Worm (Caenorhabditis elegans): Measurements from ENCODE around the gene Y80D3A.8.

Gene Y80D3A.8

ce11 chrV:18937578-18937977 lies 2.9 kb upstream of the Y80D3A.8 start:
- TF ChIP-seq lin-11 (tag; optimal IDR thresholded peaks at IDR 0.05): no peak
- no peak for TF ChIP-seq sma-3 (GFP tag; optimal IDR thresholded peaks at IDR 0.05)
- no peak for TF ChIP-seq nhr-6 (tag; optimal IDR thresholded peaks at IDR 0.05)
- TF ChIP-seq nhr-11 (tag; optimal IDR thresholded peaks at IDR 0.05): no peak
- no peak for TF ChIP-seq ztf-4 (tag; optimal IDR thresholded peaks at IDR 0.05)
- no peak for TF ChIP-seq elt-3 (tag; optimal IDR thresholded peaks at IDR 0.05)
- no peak for TF ChIP-seq mab-5 (tag; optimal IDR thresholded peaks at IDR 0.05)
- TF ChIP-seq nhr-12 (tag; optimal IDR thresholded peaks at IDR 0.05): no peak
- TF ChIP-seq C34F6.9 (tag; optimal IDR thresholded peaks at IDR 0.05): no peak
- no peak for TF ChIP-seq mdl-1 (tag; optimal IDR thresholded peaks at IDR 0.05)
- no peak for TF ChIP-seq lin-13 (GFP tag; optimal IDR thresholded peaks at IDR 0.05)
- TF ChIP-seq nhr-21 (tag; optimal IDR thresholded peaks at IDR 0.05): no peak
- TF ChIP-seq ztf-11 (tag; optimal IDR thresholded peaks at IDR 0.05): no peak
- TF ChIP-seq ZK546.5 (tag; optimal IDR thresholded peaks at IDR 0.05): no peak
- TF ChIP-seq aly-2 (tag; optimal IDR thresholded peaks at IDR 0.05): no peak

DNA sequence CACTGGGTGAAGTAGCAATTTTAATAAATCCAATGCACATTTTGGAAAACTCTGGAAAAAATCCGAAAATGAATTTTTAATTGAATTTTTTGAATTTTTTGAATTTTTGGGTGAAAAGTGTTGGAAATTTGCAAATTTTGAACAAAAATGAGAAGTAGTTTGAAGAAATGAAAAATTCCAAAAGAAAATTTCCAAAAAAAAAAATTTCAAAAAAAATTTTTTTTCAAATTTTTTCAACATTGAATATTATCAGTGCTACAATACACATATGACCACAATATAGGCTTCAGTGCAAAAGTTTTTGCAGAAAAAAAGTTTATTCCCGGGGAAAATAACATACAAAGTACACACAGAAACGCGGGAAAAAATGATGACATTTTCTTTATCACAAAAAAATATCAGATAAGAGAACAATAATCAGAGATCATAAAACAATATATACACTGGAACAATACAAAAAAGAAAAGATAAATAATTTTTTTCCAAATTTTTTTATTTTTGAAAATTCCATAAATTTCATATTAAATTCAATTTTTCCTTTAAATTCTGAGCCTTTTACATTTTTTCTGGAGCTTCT lies 16.9 kb downstream of the Y80D3A.8 start, which contains the start of gene hrg-10:
hrg-10 (minus strand) TSS at position 51 of the 577 bp plus-strand sequence.
- no peak for TF ChIP-seq peb-1 (tag; optimal IDR thresholded peaks at IDR 0.05)
- no peak for TF ChIP-seq nhr-21 (tag; optimal IDR thresholded peaks at IDR 0.05)
- no peak for TF ChIP-seq lsy-2 (tag; optimal IDR thresholded peaks at IDR 0.05)
- TF ChIP-seq ztf-4 (tag; optimal IDR thresholded peaks at IDR 0.05): no peak
- peak; percentile 15 for TF ChIP-seq skn-1 (tag; optimal IDR thresholded peaks at IDR 0.05)
- no peak for TF ChIP-seq dmd-4 (tag; optimal IDR thresholded peaks at IDR 0.05)
- TF ChIP-seq fos-1 (tag; optimal IDR thresholded peaks at IDR 0.05): peak; percentile 12
- no peak for TF ChIP-seq F13H6.1 (tag; optimal IDR thresholded peaks at IDR 0.05)
- TF ChIP-seq unc-55 (GFP tag; optimal IDR thresholded peaks at IDR 0.05): no peak
- no peak for TF ChIP-seq aly-2 (tag; optimal IDR thresholded peaks at IDR 0.05)
- TF ChIP-seq lin-39 (tag; optimal IDR thresholded peaks at IDR 0.05): no peak
- TF ChIP-seq nhr-23 (tag; optimal IDR thresholded peaks at IDR 0.05): no peak

DNA sequence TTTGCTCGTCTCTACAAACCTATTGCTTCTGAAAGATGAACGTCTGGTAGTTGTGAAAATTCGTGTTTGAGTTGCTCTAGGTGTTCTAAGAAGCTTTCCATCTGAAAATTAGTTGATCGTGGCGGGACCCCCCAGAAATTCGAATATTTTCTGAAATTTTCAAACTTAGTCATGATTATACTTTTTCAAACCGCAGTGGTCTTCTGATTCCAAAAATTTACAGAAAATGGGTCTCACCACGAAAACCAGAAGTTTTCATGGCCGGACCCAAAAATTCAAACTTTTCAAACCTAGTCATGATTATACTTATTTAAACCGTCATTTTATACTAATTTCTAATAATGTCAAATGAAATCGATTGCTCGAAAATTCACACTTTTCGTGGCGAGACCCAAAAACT lies 19.6 kb downstream of the Y80D3A.8 start, which contains the start of gene ztf-20:
ztf-20 (minus strand) TSS at position 101 of the 400 bp plus-strand sequence.
- TF ChIP-seq ztf-1 (GFP tag; conservative IDR thresholded peaks at IDR 0.05): no peak
- no peak for TF ChIP-seq unc-62 (GFP tag; optimal IDR thresholded peaks at IDR 0.05)
- no peak for TF ChIP-seq nhr-77 (tag; optimal IDR thresholded peaks at IDR 0.05)
- no peak for TF ChIP-seq egl-27 (tag; optimal IDR thresholded peaks at IDR 0.05)
- TF ChIP-seq C34F6.9 (tag; optimal IDR thresholded peaks at IDR 0.05): no peak
- no peak for TF ChIP-seq crh-2 (tag; optimal IDR thresholded peaks at IDR 0.05)
- TF ChIP-seq blmp-1 (tag; optimal IDR thresholded peaks at IDR 0.05; ENCODE audit: insufficient read depth): no peak
- TF ChIP-seq nhr-25 (tag; optimal IDR thresholded peaks at IDR 0.05): no peak
- TF ChIP-seq R02D3.7 (tag; optimal IDR thresholded peaks at IDR 0.05): no peak
- no peak for TF ChIP-seq Y55F3AM.14 (GFP tag; optimal IDR thresholded peaks at IDR 0.05)
- TF ChIP-seq mdl-1 (tag; optimal IDR thresholded peaks at IDR 0.05): no peak
- TF ChIP-seq nhr-21 (tag; optimal IDR thresholded peaks at IDR 0.05): no peak
- TF ChIP-seq alr-1 (tag; optimal IDR thresholded peaks at IDR 0.05): no peak

DNA sequence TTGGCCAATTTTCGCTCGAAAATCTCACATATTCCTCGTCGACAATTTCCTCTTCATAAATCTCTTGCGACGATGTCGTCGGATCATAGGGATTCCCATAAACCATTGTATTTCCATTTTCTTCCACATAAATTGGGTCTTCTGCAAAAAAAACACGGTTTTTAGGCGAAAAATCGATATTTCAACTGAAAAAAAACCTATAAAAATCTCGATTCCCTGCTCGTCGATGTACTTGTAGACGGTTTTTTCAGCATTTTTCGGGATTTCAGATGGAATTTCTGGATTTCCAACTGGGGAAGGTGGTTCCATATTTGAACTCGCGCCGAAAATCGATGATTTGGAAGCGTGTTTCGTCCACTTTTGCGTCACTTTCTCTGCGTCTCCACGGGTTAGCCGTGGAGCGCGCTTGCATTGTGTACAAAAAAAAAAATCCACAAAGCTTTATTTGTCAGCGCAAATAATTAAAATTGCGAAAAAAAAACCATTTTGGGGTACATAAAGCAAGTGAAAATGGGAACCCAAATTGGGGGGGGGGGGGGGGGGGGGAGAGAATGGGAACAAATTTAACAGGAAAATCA lies 27.1 kb downstream of the Y80D3A.8 start, which contains the start of gene Y39B6A.43:
Y39B6A.43 (minus strand) TSS at position 351 of the 578 bp plus-strand sequence.
- TF ChIP-seq sma-9 (GFP tag; optimal IDR thresholded peaks at IDR 0.05): peak; percentile 93
- TF ChIP-seq sma-9 (tag; optimal IDR thresholded peaks at IDR 0.05): no peak
- TF ChIP-seq nhr-11 (tag; optimal IDR thresholded peaks at IDR 0.05): no peak
- peak; percentile 94 for TF ChIP-seq sem-4 (tag; optimal IDR thresholded peaks at IDR 0.05)
- TF ChIP-seq ztf-1 (GFP tag; conservative IDR thresholded peaks at IDR 0.05): no peak
- peak; percentile 91 for TF ChIP-seq C34F6.9 (tag; optimal IDR thresholded peaks at IDR 0.05)
- TF ChIP-seq lsy-2 (tag; optimal IDR thresholded peaks at IDR 0.05): peak; percentile 94 to 97
- peak; percentile 81 for TF ChIP-seq ztf-4 (tag; optimal IDR thresholded peaks at IDR 0.05)
- no peak for TF ChIP-seq alr-1 (tag; optimal IDR thresholded peaks at IDR 0.05)
- peak; percentile 93 for TF ChIP-seq ceh-82 (tag; optimal IDR thresholded peaks at IDR 0.05)
- no peak for TF ChIP-seq dmd-4 (tag; optimal IDR thresholded peaks at IDR 0.05)
- TF ChIP-seq ztf-11 (tag; optimal IDR thresholded peaks at IDR 0.05): no peak
- no peak for TF ChIP-seq elt-3 (tag; optimal IDR thresholded peaks at IDR 0.05)
- TF ChIP-seq nhr-237 (tag; optimal IDR thresholded peaks at IDR 0.05): peak; percentile 86
- TF ChIP-seq aly-2 (tag; optimal IDR thresholded peaks at IDR 0.05): no peak
- TF ChIP-seq zag-1 (tag; optimal IDR thresholded peaks at IDR 0.05): peak; percentile 90
- peak; percentile 99 for TF ChIP-seq lin-13 (GFP tag; optimal IDR thresholded peaks at IDR 0.05)
- TF ChIP-seq R02D3.7 (tag; optimal IDR thresholded peaks at IDR 0.05): peak; percentile 79
- TF ChIP-seq unc-55 (GFP tag; optimal IDR thresholded peaks at IDR 0.05): peak; percentile 99
- TF ChIP-seq nhr-6 (tag; optimal IDR thresholded peaks at IDR 0.05): peak; percentile 91
- TF ChIP-seq nhr-77 (tag; optimal IDR thresholded peaks at IDR 0.05): peak; percentile 90
- TF ChIP-seq Y55F3AM.14 (GFP tag; optimal IDR thresholded peaks at IDR 0.05): peak; percentile 93
- no peak for TF ChIP-seq nhr-23 (tag; optimal IDR thresholded peaks at IDR 0.05)
- TF ChIP-seq blmp-1 (tag; optimal IDR thresholded peaks at IDR 0.05; ENCODE audit: insufficient read depth): peak; percentile 67
- peak; percentile 93 for TF ChIP-seq lin-11 (tag; optimal IDR thresholded peaks at IDR 0.05)
- TF ChIP-seq F13H6.1 (tag; optimal IDR thresholded peaks at IDR 0.05): peak; percentile 88
- peak; percentile 96 for TF ChIP-seq nhr-25 (tag; optimal IDR thresholded peaks at IDR 0.05)
- TF ChIP-seq gmeb-1 (tag; optimal IDR thresholded peaks at IDR 0.05): peak; percentile 99
- TF ChIP-seq mbf-1 (tag; optimal IDR thresholded peaks at IDR 0.05): peak; percentile 19
- no peak for TF ChIP-seq nhr-12 (tag; optimal IDR thresholded peaks at IDR 0.05)
- peak; percentile 87 for TF ChIP-seq nhr-10 (tag; optimal IDR thresholded peaks at IDR 0.05)
- TF ChIP-seq ama-1 (optimal IDR thresholded peaks at IDR 0.05): no peak

Measured in whole organism, L2 larva.